Fruit fly (Drosophila melanogaster): Measurements from ENCODE around the gene MBD-R2.

DNA sequence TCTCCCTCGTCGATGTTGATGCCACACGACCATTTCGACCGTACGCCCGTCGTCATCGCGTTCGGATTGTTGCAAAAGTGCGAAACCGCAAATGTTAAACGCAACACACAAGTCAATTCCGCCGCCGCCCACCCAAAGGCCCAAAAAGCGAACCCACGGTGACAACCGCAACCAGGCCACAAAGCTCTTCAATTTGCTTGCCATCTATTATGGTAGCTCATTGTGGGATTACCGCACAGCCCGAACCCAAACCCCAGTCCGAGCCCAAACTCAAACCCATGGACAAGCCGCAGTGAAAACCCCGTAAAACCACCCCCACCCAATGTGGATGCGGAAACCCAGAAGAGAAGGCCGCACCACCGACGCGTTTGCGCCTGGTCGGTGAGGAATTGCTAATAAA, 26.2 kb downstream of the MBD-R2 start:
- TF ChIP-seq Ets21C (GFP tag; optimal IDR thresholded peaks at IDR 0.05) (no peak), Blimp-1 (GFP tag; optimal IDR thresholded peaks at IDR 0.05) (no peak), acj6 (GFP tag; optimal IDR thresholded peaks at IDR 0.05) (no peak), achi (GFP tag; optimal IDR thresholded peaks at IDR 0.05) (no peak), Hr39 (GFP tag; optimal IDR thresholded peaks at IDR 0.05) (no peak), Hr4 (GFP tag; optimal IDR thresholded peaks at IDR 0.05) (no peak), OdsH (GFP tag; optimal IDR thresholded peaks at IDR 0.05) (no peak)

All from whole organism, prepupa.